Fruit fly (Drosophila melanogaster) whole organism, embryonic: Measurements from ENCODE around the gene pkaap.

Source experiments
- Abd-B ChIP-seq: fragments of 200-800 bp; sonication (Bioruptor generic); optimal IDR thresholded peaks from 2 replicates; lab custom pipeline; 2018; ENCODE audit warnings: missing biosample characterization, mild to moderate bottlenecking, missing genetic modification characterization, moderate library complexity
- Bteb2 ChIP-seq: fragments of 200-800 bp; sonication (Bioruptor generic); optimal IDR thresholded peaks from 2 replicates; lab custom pipeline; 2016; ENCODE audit warnings: missing biosample characterization, missing genetic modification characterization
- CG10366 ChIP-seq: fragments of 200-800 bp; sonication (Bioruptor generic); IDR thresholded peaks from 2 replicates; pipeline ENCODE4 v1.3.6; 2022; ENCODE audit warnings: missing biosample characterization, missing genetic modification characterization
- CG14014 ChIP-seq: fragments of 200-800 bp; sonication (Bioruptor generic); IDR thresholded peaks from 2 replicates; pipeline ENCODE4 v1.3.6; 2022; ENCODE audit warnings: missing biosample characterization, missing genetic modification characterization
- CG15479 ChIP-seq: fragments of 200-800 bp; sonication (Bioruptor generic); optimal IDR thresholded peaks from 3 replicates; lab custom pipeline; 2019; ENCODE audit warnings: missing biosample characterization, mild to moderate bottlenecking, missing genetic modification characterization, moderate library complexity
- CG15696 ChIP-seq: fragments of 200-800 bp; sonication (Bioruptor generic); optimal IDR thresholded peaks from 2 replicates; lab custom pipeline; 2019; ENCODE audit warnings: missing biosample characterization, mild to moderate bottlenecking, missing genetic modification characterization, moderate library complexity
- CG16779 ChIP-seq: fragments of 200-800 bp; sonication (Bioruptor generic); IDR thresholded peaks from 2 replicates; pipeline ENCODE4 v1.3.6; 2022; ENCODE audit warnings: missing biosample characterization, missing genetic modification characterization
- CG17359 ChIP-seq: fragments of 200-800 bp; sonication (Bioruptor generic); optimal IDR thresholded peaks from 3 replicates; lab custom pipeline; 2018; ENCODE audit warnings: missing biosample characterization, mild to moderate bottlenecking, missing genetic modification characterization, moderate library complexity
- CG17829 ChIP-seq: fragments of 200-800 bp; optimal IDR thresholded peaks from 2 replicates; lab custom pipeline; 2019; ENCODE audit warnings: missing biosample characterization, mild to moderate bottlenecking, missing genetic modification characterization, moderate library complexity
- CG18262 ChIP-seq: fragments of 200-800 bp; optimal IDR thresholded peaks from 3 replicates; lab custom pipeline; 2019; ENCODE audit warnings: missing biosample characterization, mild to moderate bottlenecking, missing genetic modification characterization, moderate library complexity
- CG2678 ChIP-seq: fragments of 200-800 bp; sonication (Bioruptor generic); optimal IDR thresholded peaks from 3 replicates; lab custom pipeline; 2019; ENCODE audit warnings: missing biosample characterization, mild to moderate bottlenecking, missing genetic modification characterization, moderate library complexity
- CG32767 ChIP-seq: fragments of 200-800 bp; sonication (Bioruptor generic); IDR thresholded peaks from 2 replicates; pipeline ENCODE4 v1.3.6; 2022; ENCODE audit warnings: missing biosample characterization, missing genetic modification characterization
- CG34224 ChIP-seq: fragments of 200-800 bp; sonication (Bioruptor generic); IDR thresholded peaks from 3 replicates; pipeline ENCODE4 v1.3.6; 2022; ENCODE audit warnings: missing biosample characterization, missing genetic modification characterization; ENCODE audit not compliant: partially characterized antibody
- CG3995 ChIP-seq: fragments of 200-800 bp; sonication (Bioruptor generic); optimal IDR thresholded peaks from 3 replicates; lab custom pipeline; 2016; ENCODE audit warnings: missing biosample characterization, missing genetic modification characterization
- CG42726 ChIP-seq: fragments of 200-800 bp; sonication (Bioruptor generic); IDR thresholded peaks from 2 replicates; pipeline ENCODE4 v1.3.6; 2022; ENCODE audit warnings: missing biosample characterization, missing genetic modification characterization; ENCODE audit not compliant: partially characterized antibody
- CG4360 ChIP-seq: fragments of 200-800 bp; sonication (Bioruptor generic); IDR thresholded peaks from 2 replicates; pipeline ENCODE4 v1.3.6; 2022; ENCODE audit warnings: missing biosample characterization, missing genetic modification characterization
- CG4424 ChIP-seq: fragments of 200-800 bp; sonication (Bioruptor generic); optimal IDR thresholded peaks from 3 replicates; lab custom pipeline; 2016; ENCODE audit warnings: missing biosample characterization, missing genetic modification characterization
- CG5180 ChIP-seq: fragments of 200-800 bp; sonication (Bioruptor generic); optimal IDR thresholded peaks from 3 replicates; lab custom pipeline; 2017; ENCODE audit warnings: missing biosample characterization, missing genetic modification characterization, mild to moderate bottlenecking, moderate library complexity, missing genetic modification reagents
- CG5953 ChIP-seq: fragments of 200-800 bp; sonication (Bioruptor generic); IDR thresholded peaks from 2 replicates; pipeline ENCODE4 v1.3.6; 2022; ENCODE audit warnings: missing biosample characterization, missing genetic modification characterization
- CG6689 ChIP-seq: fragments of 200-800 bp; sonication (Bioruptor generic); IDR thresholded peaks from 2 replicates; pipeline ENCODE4 v1.3.6; 2022; ENCODE audit warnings: missing biosample characterization, missing genetic modification characterization
- CG9797 ChIP-seq: fragments of 200-800 bp; sonication (Bioruptor generic); optimal IDR thresholded peaks from 3 replicates; lab custom pipeline; 2018; ENCODE audit warnings: missing biosample characterization, mild to moderate bottlenecking, missing genetic modification characterization
- Deaf1 ChIP-seq: fragments of 200-800 bp; optimal IDR thresholded peaks from 3 replicates; lab custom pipeline; 2019; ENCODE audit warnings: missing biosample characterization, mild to moderate bottlenecking, missing genetic modification characterization, moderate library complexity
- Dip2 ChIP-seq: fragments of 200-800 bp; sonication (Bioruptor generic); IDR thresholded peaks from 2 replicates; pipeline ENCODE4 v1.3.6; 2022; ENCODE audit warnings: missing biosample characterization, missing genetic modification characterization
- Fer2 ChIP-seq: fragments of 200-800 bp; sonication (Bioruptor generic); optimal IDR thresholded peaks from 2 replicates; lab custom pipeline; 2018; ENCODE audit warnings: missing biosample characterization, mild to moderate bottlenecking, missing genetic modification characterization, moderate library complexity
- HmgD ChIP-seq: fragments of 200-800 bp; sonication (Bioruptor generic); optimal IDR thresholded peaks from 3 replicates; lab custom pipeline; 2016; ENCODE audit warnings: missing biosample characterization, missing genetic modification characterization
- Meics ChIP-seq: fragments of 200-800 bp; sonication (Bioruptor generic); optimal IDR thresholded peaks from 2 replicates; lab custom pipeline; 2017; ENCODE audit warnings: missing biosample characterization, mild to moderate bottlenecking, missing genetic modification characterization
- NC2α ChIP-seq: fragments of 200-800 bp; sonication (Bioruptor generic); optimal IDR thresholded peaks from 2 replicates; lab custom pipeline; 2016; ENCODE audit warnings: missing biosample characterization, missing genetic modification characterization
- NFAT ChIP-seq: fragments of 200-800 bp; sonication (Bioruptor generic); IDR thresholded peaks from 2 replicates; pipeline ENCODE4 v1.3.6; 2022; ENCODE audit warnings: missing biosample characterization, missing genetic modification characterization
- Sox100B ChIP-seq: fragments of 200-800 bp; sonication (Bioruptor generic); optimal IDR thresholded peaks from 3 replicates; lab custom pipeline; 2018; ENCODE audit warnings: missing biosample characterization, mild to moderate bottlenecking, missing genetic modification characterization
- Tbp ChIP-seq: fragments of >200 bp; optimal IDR thresholded peaks from 2 replicates; lab custom pipeline; 2018; ENCODE audit warnings: missing biosample characterization, missing genetic modification characterization
- Xbp1 ChIP-seq: fragments of 200-800 bp; sonication (Bioruptor generic); optimal IDR thresholded peaks from 3 replicates; lab custom pipeline; 2016; ENCODE audit warnings: missing biosample characterization, mild to moderate bottlenecking, missing genetic modification characterization
- abd-A ChIP-seq: fragments of 200-800 bp; sonication (Bioruptor generic); optimal IDR thresholded peaks from 3 replicates; lab custom pipeline; 2019; ENCODE audit warnings: missing biosample characterization, mild to moderate bottlenecking, missing genetic modification characterization, moderate library complexity
- ap ChIP-seq: fragments of 200-800 bp; sonication (Bioruptor generic); IDR thresholded peaks from 2 replicates; pipeline ENCODE4 v1.3.6; 2022; ENCODE audit warnings: missing biosample characterization, missing genetic modification characterization
- az2 ChIP-seq: fragments of 200-800 bp; sonication (Bioruptor generic); optimal IDR thresholded peaks from 3 replicates; lab custom pipeline; 2016; ENCODE audit warnings: missing biosample characterization, missing genetic modification characterization
- crp ChIP-seq, 2 experiments: fragments of 200-800 bp; sonication (Bioruptor generic); optimal IDR thresholded peaks; 2 replicates in 1 of 2; 3 replicates in 1 of 2; lab custom pipeline; 2017; ENCODE audit warnings: missing biosample characterization in 2 of 2, missing genetic modification characterization in 2 of 2, mild to moderate bottlenecking in 1 of 2, moderate library complexity in 1 of 2
- dmrt11E ChIP-seq: fragments of 200-800 bp; sonication (Bioruptor generic); optimal IDR thresholded peaks from 3 replicates; lab custom pipeline; 2018; ENCODE audit warnings: missing biosample characterization, mild to moderate bottlenecking, missing genetic modification characterization, moderate library complexity
- gsb-n ChIP-seq: fragments of 200-800 bp; sonication (Bioruptor generic); optimal IDR thresholded peaks from 3 replicates; lab custom pipeline; 2018; ENCODE audit warnings: missing biosample characterization, mild to moderate bottlenecking, missing genetic modification characterization
- ken ChIP-seq: fragments of 200-800 bp; sonication (Bioruptor generic); IDR thresholded peaks from 3 replicates; pipeline ENCODE4 v1.3.6; 2022; ENCODE audit warnings: missing biosample characterization, missing genetic modification characterization
- klu ChIP-seq: fragments of 200-800 bp; sonication (Bioruptor generic); IDR thresholded peaks from 2 replicates; pipeline ENCODE4 v1.3.6; 2022; ENCODE audit warnings: missing biosample characterization, missing genetic modification characterization
- kni ChIP-seq: fragments of 200-800 bp; sonication (Bioruptor generic); optimal IDR thresholded peaks from 3 replicates; lab custom pipeline; 2017; ENCODE audit warnings: mild to moderate bottlenecking, missing biosample characterization, missing genetic modification reagents, missing genetic modification characterization
- nmo ChIP-seq: fragments of 200-800 bp; sonication (Bioruptor generic); optimal IDR thresholded peaks from 2 replicates; lab custom pipeline; 2018; ENCODE audit warnings: missing biosample characterization, mild to moderate bottlenecking, missing genetic modification characterization, moderate library complexity
- peb ChIP-seq: fragments of 200-800 bp; sonication (Bioruptor generic); IDR thresholded peaks from 2 replicates; pipeline ENCODE4 v1.3.6; 2022; ENCODE audit warnings: missing biosample characterization, missing genetic modification characterization
- pnt ChIP-seq: fragments of 200-800 bp; sonication (Bioruptor generic); optimal IDR thresholded peaks from 3 replicates; lab custom pipeline; 2016; ENCODE audit warnings: missing biosample characterization, missing genetic modification characterization
- sd ChIP-seq: fragments of 200-800 bp; sonication (Bioruptor generic); optimal IDR thresholded peaks from 3 replicates; lab custom pipeline; 2018; ENCODE audit warnings: missing biosample characterization, mild to moderate bottlenecking, missing genetic modification characterization, moderate library complexity
- sim ChIP-seq: fragments of 200-800 bp; sonication (Bioruptor generic); IDR thresholded peaks from 2 replicates; pipeline ENCODE4 v1.3.6; 2022; ENCODE audit warnings: missing biosample characterization, missing genetic modification characterization
- slbo ChIP-seq: fragments of 200-800 bp; sonication (Bioruptor generic); IDR thresholded peaks from 2 replicates; pipeline ENCODE4 v1.3.6; 2022; ENCODE audit warnings: missing biosample characterization, missing genetic modification characterization
- sug ChIP-seq: fragments of 200-800 bp; optimal IDR thresholded peaks from 2 replicates; lab custom pipeline; 2019; ENCODE audit warnings: missing biosample characterization, mild to moderate bottlenecking, missing genetic modification characterization, moderate library complexity
- tup ChIP-seq: fragments of 200-800 bp; sonication (Bioruptor generic); optimal IDR thresholded peaks from 2 replicates; lab custom pipeline; 2016; ENCODE audit warnings: missing biosample characterization, mild to moderate bottlenecking, missing genetic modification characterization, moderate library complexity
- tx ChIP-seq: fragments of 200-800 bp; sonication (Bioruptor generic); optimal IDR thresholded peaks from 2 replicates; lab custom pipeline; 2016; ENCODE audit warnings: missing biosample characterization, missing genetic modification characterization
- vvl ChIP-seq: fragments of 200-800 bp; sonication (Bioruptor generic); IDR thresholded peaks from 2 replicates; pipeline ENCODE4 v1.3.6; 2022; ENCODE audit warnings: missing biosample characterization, missing genetic modification characterization
- wor ChIP-seq: fragments of 200-800 bp; sonication (Bioruptor generic); IDR thresholded peaks from 2 replicates; pipeline ENCODE4 v1.3.6; 2022; ENCODE audit warnings: missing biosample characterization, missing genetic modification characterization

The pkaap gene

DNA sequence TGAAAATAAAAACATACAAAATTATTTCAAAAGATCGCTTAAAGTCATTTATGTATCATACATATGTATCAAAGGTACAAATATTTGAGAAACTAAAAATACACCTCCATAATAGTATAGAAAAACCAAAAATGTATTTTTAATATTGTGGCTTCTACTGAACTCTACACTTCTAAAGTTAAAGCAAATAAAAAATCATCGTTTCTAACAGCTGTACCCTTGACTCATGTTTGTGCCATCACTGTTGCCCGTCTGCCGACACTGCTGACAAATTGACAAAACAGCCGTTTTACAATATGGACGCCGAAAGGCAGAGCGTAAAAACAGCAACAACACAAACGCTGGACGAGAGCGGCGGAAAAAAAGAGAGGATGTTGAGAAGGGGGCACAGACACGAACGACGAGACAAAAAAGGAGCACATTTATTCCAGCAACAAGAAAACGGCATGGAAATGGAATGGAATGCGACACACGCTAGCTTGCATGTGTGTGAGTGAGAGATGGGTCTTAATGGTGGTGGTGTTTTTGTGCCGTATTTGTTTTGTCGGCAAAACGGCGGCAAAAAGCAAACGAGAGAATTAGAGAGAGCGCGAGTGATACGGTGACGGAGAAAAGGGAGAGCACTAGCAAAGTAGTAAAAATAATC lies 1.6 kb upstream of the pkaap start (continued):
- peak; percentile 1 to 73 for TF ChIP-seq crp (GFP tag; optimal IDR thresholded peaks at IDR 0.05; lab: Kevin White, UChicago)
- TF ChIP-seq gsb-n (tag; lab: Kevin White, UChicago) = peak; percentile 61
- TF ChIP-seq CG16779 (GFP tag; lab: Robert Waterston, UW) = no peak
- TF ChIP-seq CG2678 (tag; lab: Kevin White, UChicago) = peak; percentile 91
- no peak for TF ChIP-seq CG5953 (GFP tag; lab: Robert Waterston, UW)
- no peak for TF ChIP-seq ap (GFP tag; lab: Robert Waterston, UW)
- TF ChIP-seq CG9797 (GFP tag; lab: Kevin White, UChicago) = no peak
- TF ChIP-seq Bteb2 (GFP tag; lab: Kevin White, UChicago) = peak; percentile 71
- no peak for TF ChIP-seq CG34224 (GFP tag; lab: Robert Waterston, UW)
- no peak for TF ChIP-seq wor (GFP tag; lab: Robert Waterston, UW)
- no peak for TF ChIP-seq slbo (GFP tag; lab: Robert Waterston, UW)
- peak; percentile 54 for TF ChIP-seq Abd-B (GFP tag; lab: Kevin White, UChicago)
- no peak for TF ChIP-seq vvl
- peak; percentile 82 for TF ChIP-seq tx
- TF ChIP-seq nmo (GFP tag; lab: Kevin White, UChicago) = peak; percentile 83
- TF ChIP-seq az2 (GFP tag; lab: Kevin White, UChicago) = peak; percentile 74
- TF ChIP-seq Meics (GFP tag; lab: Kevin White, UChicago) = peak; percentile 92
- peak; percentile 91 for TF ChIP-seq CG17359 (tag; lab: Kevin White, UChicago)
- peak; percentile 85 for TF ChIP-seq CG4424 (GFP tag; lab: Kevin White, UChicago)
- peak; percentile 72 for TF ChIP-seq pnt
- TF ChIP-seq CG17829 = peak; percentile 86
- TF ChIP-seq Xbp1 = peak; percentile 79
- peak; percentile 62 for TF ChIP-seq CG5180 (GFP tag; lab: Kevin White, UChicago)
- TF ChIP-seq Dip2 = no peak
- no peak for TF ChIP-seq ken (GFP tag; lab: Robert Waterston, UW)
- TF ChIP-seq Sox100B (GFP tag; lab: Kevin White, UChicago) = peak; percentile 86
- TF ChIP-seq CG10366 (GFP tag; lab: Robert Waterston, UW) = no peak
- no peak for TF ChIP-seq klu (GFP tag; lab: Robert Waterston, UW)
- TF ChIP-seq CG32767 = no peak
- TF ChIP-seq HmgD (GFP tag; lab: Kevin White, UChicago) = no peak
- TF ChIP-seq NC2α (GFP tag; lab: Kevin White, UChicago) = peak; percentile 70
- TF ChIP-seq CG3995 (GFP tag; lab: Kevin White, UChicago) = peak; percentile 62
- peak; percentile 99 for TF ChIP-seq sd (tag; lab: Kevin White, UChicago)
- peak; percentile 90 for TF ChIP-seq CG15479 (GFP tag; lab: Kevin White, UChicago)
- peak; percentile 93 for TF ChIP-seq kni (GFP tag; lab: Kevin White, UChicago)
- TF ChIP-seq CG42726 = no peak
- TF ChIP-seq CG4360 (GFP tag; lab: Robert Waterston, UW) = no peak
- peak; percentile 67 for TF ChIP-seq Deaf1 (tag; lab: Kevin White, UChicago)
- peak; percentile 50 for TF ChIP-seq sug (tag; lab: Kevin White, UChicago)
- TF ChIP-seq sim = no peak
- peak; percentile 81 for TF ChIP-seq dmrt11E (tag; lab: Kevin White, UChicago)
- TF ChIP-seq abd-A (tag; lab: Kevin White, UChicago) = peak; percentile 84
- peak; percentile 64 for TF ChIP-seq Fer2 (tag; lab: Kevin White, UChicago)
- peak; percentile 91 for TF ChIP-seq CG18262 (tag; lab: Kevin White, UChicago)
- TF ChIP-seq CG14014 (GFP tag; lab: Robert Waterston, UW) = no peak
- TF ChIP-seq Tbp (GFP tag; lab: Kevin White, UChicago) = no peak
- no peak for TF ChIP-seq NFAT (GFP tag; lab: Robert Waterston, UW)
- peak; percentile 76 for TF ChIP-seq CG15696 (tag; lab: Kevin White, UChicago)
- no peak for TF ChIP-seq CG6689 (GFP tag; lab: Robert Waterston, UW)
- TF ChIP-seq tup (GFP tag; lab: Kevin White, UChicago) = no peak
- TF ChIP-seq peb (GFP tag; lab: Robert Waterston, UW) = no peak
